Worm (Caenorhabditis elegans) whole organism, L4/young adult: ENCODE results near the gene dod-17.

Source experiments
- W03F9.2 ChIP-seq: fragments of 150-350 bp; optimal IDR thresholded peaks from 2 replicates; lab custom pipeline; 2014; ENCODE audit warnings: missing biosample characterization, missing genetic modification characterization
- dao-5 ChIP-seq: sonication (generic microtip); optimal IDR thresholded peaks from 2 replicates; lab custom pipeline; 2016; ENCODE audit warnings: missing genotype, missing genetic modification characterization, moderate library complexity, missing compliant biosample characterization
- him-1 ChIP-seq: sonication (generic microtip); optimal IDR thresholded peaks from 2 replicates; lab custom pipeline; 2016; ENCODE audit warnings: missing genotype, missing genetic modification reagents, missing genetic modification characterization, missing compliant biosample characterization

DNA sequence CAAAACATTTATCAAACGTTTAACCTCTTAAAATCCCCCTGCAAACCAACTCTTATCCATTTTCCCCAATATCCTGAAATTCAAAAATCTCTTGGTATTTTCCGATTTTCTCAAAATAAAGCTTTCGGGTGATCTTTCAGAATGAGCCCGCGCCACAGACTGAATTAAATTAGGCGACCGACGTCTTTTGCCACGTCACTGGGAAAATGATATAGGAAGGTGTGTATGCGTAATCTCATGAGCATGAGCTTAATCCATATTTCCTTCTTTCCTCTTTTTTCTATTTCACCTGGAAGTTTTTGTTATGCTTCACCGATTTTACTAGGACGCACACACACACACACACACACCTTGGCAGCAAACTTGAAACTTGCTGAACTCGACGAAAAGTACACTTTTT, 44.9 kb downstream of the dod-17 start:
- TF ChIP-seq him-1 (tag; lab: Kevin White, UChicago) (no peak), dao-5 (tag; lab: Kevin White, UChicago) (no peak), W03F9.2 (no peak)
